Worm (Caenorhabditis elegans) whole organism, L1 larva: ENCODE measurements around the gene C49A9.5.

Source experiments
- Y116A8C.19 ChIP-seq: sonication (generic microtip); optimal IDR thresholded peaks from 2 replicates; lab custom pipeline; 2016; ENCODE audit warnings: missing compliant biosample characterization, missing genetic modification characterization, borderline replicate concordance
- aha-1 ChIP-seq: fragments of 150-350 bp; optimal IDR thresholded peaks from 2 replicates; lab custom pipeline; 2014; ENCODE audit warnings: missing biosample characterization, missing genetic modification characterization
- aly-2 ChIP-seq: fragments of 150-350 bp; optimal IDR thresholded peaks from 2 replicates; lab custom pipeline; 2014; ENCODE audit warnings: missing biosample characterization, missing genetic modification characterization
- ama-1 ChIP-seq: fragments of 150-350 bp; optimal IDR thresholded peaks from 2 replicates; lab custom pipeline; 2014
- ceh-90 ChIP-seq: sonication (generic microtip); optimal IDR thresholded peaks from 2 replicates; lab custom pipeline; 2016; ENCODE audit warnings: missing genetic modification characterization, missing compliant biosample characterization
- dsc-1 ChIP-seq: sonication (generic microtip); optimal IDR thresholded peaks from 2 replicates; lab custom pipeline; 2016; ENCODE audit warnings: mild to moderate bottlenecking, missing genetic modification characterization, missing compliant biosample characterization
- efl-1 ChIP-seq, 4 experiments: fragments of 150-350 bp; optimal IDR thresholded peaks in 3 of 4; peaks in 1 of 4; 1 replicate in 1 of 4; 2 replicates in 3 of 4; lab custom pipeline; 2014; ENCODE audit warnings: missing biosample characterization in 2 of 4, missing genetic modification characterization in 2 of 4, missing genetic modification reagents in 2 of 4
- efl-3 ChIP-seq: fragments of 200-800 bp; sonication (Bioruptor generic); optimal IDR thresholded peaks from 2 replicates; lab custom pipeline; 2018; ENCODE audit warnings: mild to moderate bottlenecking, missing genetic modification characterization, missing compliant biosample characterization
- egl-13 ChIP-seq: sonication (generic microtip); optimal IDR thresholded peaks from 2 replicates; lab custom pipeline; 2016; ENCODE audit warnings: missing genotype, missing genetic modification reagents, missing genetic modification characterization, missing compliant biosample characterization
- elt-2 ChIP-seq: sonication (generic microtip); optimal IDR thresholded peaks from 2 replicates; lab custom pipeline; 2016; ENCODE audit warnings: missing genetic modification characterization, mild to moderate bottlenecking, inconsistent platforms, missing compliant biosample characterization, missing genetic modification reagents
- elt-3 ChIP-seq, 6 experiments: fragments of 150-350 bp in 1 of 6; sonication (generic microtip); optimal IDR thresholded peaks; 2 replicates each; lab custom pipeline; 2017 to 2018; ENCODE audit warnings: missing biosample characterization in 6 of 6, missing genetic modification characterization in 6 of 6, inconsistent platforms in 1 of 6
- ets-5 ChIP-seq: fragments of 200-800 bp; sonication (Bioruptor generic); IDR thresholded peaks from 2 replicates; pipeline ENCODE4 v1.3.6; 2022; ENCODE audit warnings: missing genetic modification characterization, missing compliant biosample characterization
- fkh-10 ChIP-seq: sonication (generic microtip); optimal IDR thresholded peaks from 2 replicates; lab custom pipeline; 2017; ENCODE audit warnings: missing biosample characterization, missing genetic modification reagents, missing genetic modification characterization
- fkh-8 ChIP-seq: sonication (generic microtip); optimal IDR thresholded peaks from 2 replicates; lab custom pipeline; 2016; ENCODE audit warnings: mild to moderate bottlenecking, missing genetic modification characterization, missing compliant biosample characterization
- grh-1 ChIP-seq: fragments of 200-800 bp; sonication (Bioruptor generic); IDR thresholded peaks from 2 replicates; pipeline ENCODE4 v1.3.6; 2022; ENCODE audit warnings: missing genetic modification reagents, missing genetic modification characterization, missing compliant biosample characterization
- hlh-4 ChIP-seq: sonication (generic microtip); optimal IDR thresholded peaks from 2 replicates; lab custom pipeline; 2016; ENCODE audit warnings: mild to moderate bottlenecking, missing genetic modification characterization, missing compliant biosample characterization
- hpl-2 ChIP-seq: fragments of 150-350 bp; optimal IDR thresholded peaks from 2 replicates; lab custom pipeline; 2014; ENCODE audit warnings: missing biosample characterization, missing genetic modification reagents, missing genetic modification characterization
- isw-1 ChIP-seq: fragments of 200-800 bp; sonication (Bioruptor generic); IDR thresholded peaks from 2 replicates; pipeline ENCODE4 v1.3.6; 2022; ENCODE audit warnings: missing genetic modification characterization, missing compliant biosample characterization
- lin-14 ChIP-seq: fragments of 200-800 bp; sonication (Bioruptor generic); optimal IDR thresholded peaks from 2 replicates; lab custom pipeline; 2018; ENCODE audit warnings: mild to moderate bottlenecking, missing genetic modification characterization, moderate library complexity, missing compliant biosample characterization
- lin-15B ChIP-seq: fragments of 150-350 bp; sonication (generic microtip); optimal IDR thresholded peaks from 3 replicates; lab custom pipeline; 2014; ENCODE audit warnings: missing biosample characterization, missing genetic modification characterization
- mab-9 ChIP-seq: fragments of 200-800 bp; sonication (Bioruptor generic); IDR thresholded peaks from 2 replicates; pipeline ENCODE4 v1.3.6; 2022; ENCODE audit warnings: missing genetic modification reagents, missing genetic modification characterization, missing compliant biosample characterization
- mef-2 ChIP-seq: fragments of 150-350 bp; optimal IDR thresholded peaks from 2 replicates; lab custom pipeline; 2014; ENCODE audit warnings: missing biosample characterization, missing genetic modification characterization
- mep-1 ChIP-seq: fragments of 150-350 bp; optimal IDR thresholded peaks from 2 replicates; lab custom pipeline; 2014; ENCODE audit warnings: missing biosample characterization, missing genetic modification characterization
- nhr-12 ChIP-seq: sonication (generic microtip); optimal IDR thresholded peaks from 2 replicates; lab custom pipeline; 2017; ENCODE audit warnings: missing biosample characterization, missing genetic modification characterization
- nhr-20 ChIP-seq: sonication (generic microtip); optimal IDR thresholded peaks from 2 replicates; lab custom pipeline; 2016; ENCODE audit warnings: mild to moderate bottlenecking, missing genetic modification characterization, missing compliant biosample characterization
- nhr-71 ChIP-seq: sonication (generic microtip); optimal IDR thresholded peaks from 2 replicates; lab custom pipeline; 2016; ENCODE audit warnings: mild to moderate bottlenecking, missing genetic modification characterization, moderate library complexity, missing compliant biosample characterization
- nhr-77 ChIP-seq: fragments of 150-350 bp; optimal IDR thresholded peaks from 2 replicates; lab custom pipeline; 2014; ENCODE audit warnings: missing biosample characterization, missing genetic modification characterization
- nhr-84 ChIP-seq: sonication (generic microtip); optimal IDR thresholded peaks from 2 replicates; lab custom pipeline; 2017; ENCODE audit warnings: missing biosample characterization, missing genetic modification characterization
- nhr-85 ChIP-seq: sonication (generic microtip); peaks from one replicate; lab custom pipeline; 2016; ENCODE audit warnings: missing genetic modification characterization, inconsistent platforms, missing compliant biosample characterization
- nhr-90 ChIP-seq: sonication (generic microtip); optimal IDR thresholded peaks from 2 replicates; lab custom pipeline; 2016; ENCODE audit warnings: mild to moderate bottlenecking, missing genetic modification characterization, missing compliant biosample characterization; ENCODE audit not compliant: poor library complexity
- pag-3 ChIP-seq: sonication (generic microtip); optimal IDR thresholded peaks from 2 replicates; lab custom pipeline; 2017; ENCODE audit warnings: missing genetic modification characterization, mild to moderate bottlenecking, missing compliant biosample characterization, antibody characterized with exemption, borderline replicate concordance; ENCODE audit not compliant: insufficient read depth
- rnt-1 ChIP-seq: sonication (generic microtip); optimal IDR thresholded peaks from 2 replicates; lab custom pipeline; 2016; ENCODE audit warnings: mild to moderate bottlenecking, missing genetic modification characterization, moderate library complexity, missing compliant biosample characterization
- snpc-4 ChIP-seq: fragments of 150-350 bp; optimal IDR thresholded peaks from 2 replicates; lab custom pipeline; 2014; ENCODE audit warnings: missing biosample characterization, missing genetic modification characterization
- sptf-1 ChIP-seq: fragments of 150-350 bp; optimal IDR thresholded peaks from 2 replicates; lab custom pipeline; 2014; ENCODE audit warnings: missing biosample characterization, missing genetic modification characterization
- tbx-2 ChIP-seq: sonication (generic microtip); optimal IDR thresholded peaks from 2 replicates; lab custom pipeline; 2016; ENCODE audit warnings: missing genetic modification characterization, missing compliant biosample characterization
- unc-130 ChIP-seq: fragments of 150-350 bp; optimal IDR thresholded peaks from 2 replicates; lab custom pipeline; 2017; ENCODE audit warnings: missing biosample characterization, missing genetic modification characterization, inconsistent platforms
- unc-62 ChIP-seq: fragments of 150-350 bp; optimal IDR thresholded peaks from 2 replicates; lab custom pipeline; 2014; ENCODE audit warnings: missing biosample characterization, missing genetic modification reagents, missing genetic modification characterization
- unc-86 ChIP-seq: sonication (generic microtip); optimal IDR thresholded peaks from 2 replicates; lab custom pipeline; 2016; ENCODE audit warnings: missing genetic modification characterization, missing compliant biosample characterization
- zip-4 ChIP-seq: fragments of 200-800 bp; sonication (Bioruptor generic); optimal IDR thresholded peaks from 2 replicates; lab custom pipeline; 2018; ENCODE audit warnings: mild to moderate bottlenecking, missing genetic modification characterization, moderate library complexity, missing compliant biosample characterization
- ztf-11 ChIP-seq, 2 experiments: sonication (generic microtip); optimal IDR thresholded peaks; 2 replicates each; lab custom pipeline; 2016 to 2017; ENCODE audit warnings: missing genetic modification characterization in 2 of 2, missing biosample characterization in 1 of 2, missing compliant biosample characterization in 1 of 2

The C49A9.5 gene

DNA sequence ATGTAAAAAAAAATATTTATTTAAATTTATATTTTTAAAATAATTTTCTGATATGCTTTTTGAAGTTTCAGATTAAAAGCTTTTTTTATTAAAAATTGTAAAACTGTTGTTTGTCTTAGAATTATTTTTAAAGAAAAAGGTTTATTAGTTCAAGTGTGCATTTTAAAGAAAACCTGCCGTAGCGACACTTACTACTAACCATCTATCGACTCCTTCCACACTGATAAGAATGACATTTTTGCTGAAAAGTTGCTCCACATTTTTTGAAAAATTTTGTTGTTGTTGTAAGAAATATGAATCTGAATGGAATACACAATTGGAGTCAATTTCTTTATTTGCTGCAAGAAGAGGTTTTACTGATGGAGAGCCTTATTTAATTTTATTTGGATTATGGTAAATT, 14.5 kb downstream of the C49A9.5 start, which contains the start of gene C49A9.1:
Gene C49A9.1 (plus strand): TSS at position 217 of the 400 bp plus-strand sequence.
- TF ChIP-seq fkh-8 (tag; lab: Kevin White, UChicago) (no peak), nhr-90 (tag; lab: Kevin White, UChicago) (no peak)

DNA sequence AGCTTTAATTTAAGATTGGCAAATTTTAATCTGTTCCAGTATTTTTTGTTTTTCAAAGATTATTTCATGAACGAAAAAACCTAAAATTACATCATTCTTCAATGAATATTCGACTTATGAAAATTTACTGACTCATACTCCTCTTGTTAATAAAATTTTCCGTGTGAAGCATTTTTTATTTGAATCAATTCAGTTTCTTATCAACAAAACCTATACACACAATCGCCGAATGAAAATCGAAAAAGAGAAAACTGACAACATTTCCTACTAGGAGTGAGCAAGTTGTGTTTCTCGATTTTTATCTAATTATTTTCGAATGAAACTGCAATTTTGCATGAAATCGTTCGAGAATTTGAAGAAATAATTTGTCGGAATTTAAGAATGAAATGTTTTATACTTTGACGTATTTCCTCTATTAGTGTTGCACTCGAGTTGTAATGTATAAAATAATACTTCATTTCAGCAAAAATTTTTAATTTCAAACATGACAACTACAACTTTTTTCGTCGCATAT, 17.1 kb downstream of the C49A9.5 start, which contains the start of gene F58F9.4:
Gene F58F9.4 (plus strand): TSS at position 464 of the 514 bp plus-strand sequence.
- no peak for TF ChIP-seq ceh-90
- no peak for TF ChIP-seq egl-13 (tag; lab: Kevin White, UChicago)
- no peak for TF ChIP-seq nhr-90 (tag; lab: Kevin White, UChicago)
- no peak for TF ChIP-seq nhr-20 (tag; lab: Kevin White, UChicago)
- TF ChIP-seq mep-1, result no peak
- TF ChIP-seq lin-15B (tag; lab: Kevin White, UChicago), result no peak
- TF ChIP-seq pag-3 (tag; lab: Kevin White, UChicago), result no peak
- TF ChIP-seq fkh-10 (GFP tag; lab: Kevin White, UChicago), result no peak
- no peak for TF ChIP-seq Y116A8C.19 (tag; lab: Kevin White, UChicago)
- no peak for TF ChIP-seq aly-2
- TF ChIP-seq hlh-4 (tag; lab: Kevin White, UChicago), result no peak
- no peak for TF ChIP-seq rnt-1
- TF ChIP-seq grh-1, result no peak
- no peak for TF ChIP-seq dsc-1
- TF ChIP-seq unc-62 (GFP tag; lab: Kevin White, UChicago), result no peak

DNA sequence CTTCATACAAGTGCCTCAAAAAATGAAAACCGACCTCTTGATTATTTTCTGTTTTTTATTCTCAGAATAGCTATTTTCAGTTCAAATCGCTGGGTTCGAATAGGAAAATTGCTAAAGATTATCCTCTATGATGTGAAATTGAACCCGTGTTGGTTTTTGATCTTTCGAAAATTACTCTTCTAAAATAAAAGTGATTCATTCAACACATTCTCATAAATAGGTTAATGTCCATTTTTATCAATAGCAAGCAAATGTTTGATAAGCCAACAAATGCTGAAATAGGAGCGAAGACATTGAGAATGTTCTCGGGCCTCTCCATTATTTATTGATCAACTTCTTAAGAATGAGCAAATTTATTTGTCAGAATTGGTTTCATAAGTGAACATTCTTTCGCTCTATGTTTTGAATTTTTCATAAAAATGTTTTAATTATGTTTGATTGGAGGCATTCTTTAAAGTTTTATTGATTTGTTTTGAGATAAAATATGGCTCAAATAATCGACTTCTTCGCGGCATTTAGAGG, 19.4 kb downstream of the C49A9.5 start, which contains the start of gene F58F9.3:
Gene F58F9.3 (plus strand): TSS at position 472 of the 522 bp plus-strand sequence.
- TF ChIP-seq snpc-4 (tag; lab: Kevin White, UChicago), result no peak
- TF ChIP-seq elt-2 (tag; lab: Kevin White, UChicago), result peak; percentile 1

DNA sequence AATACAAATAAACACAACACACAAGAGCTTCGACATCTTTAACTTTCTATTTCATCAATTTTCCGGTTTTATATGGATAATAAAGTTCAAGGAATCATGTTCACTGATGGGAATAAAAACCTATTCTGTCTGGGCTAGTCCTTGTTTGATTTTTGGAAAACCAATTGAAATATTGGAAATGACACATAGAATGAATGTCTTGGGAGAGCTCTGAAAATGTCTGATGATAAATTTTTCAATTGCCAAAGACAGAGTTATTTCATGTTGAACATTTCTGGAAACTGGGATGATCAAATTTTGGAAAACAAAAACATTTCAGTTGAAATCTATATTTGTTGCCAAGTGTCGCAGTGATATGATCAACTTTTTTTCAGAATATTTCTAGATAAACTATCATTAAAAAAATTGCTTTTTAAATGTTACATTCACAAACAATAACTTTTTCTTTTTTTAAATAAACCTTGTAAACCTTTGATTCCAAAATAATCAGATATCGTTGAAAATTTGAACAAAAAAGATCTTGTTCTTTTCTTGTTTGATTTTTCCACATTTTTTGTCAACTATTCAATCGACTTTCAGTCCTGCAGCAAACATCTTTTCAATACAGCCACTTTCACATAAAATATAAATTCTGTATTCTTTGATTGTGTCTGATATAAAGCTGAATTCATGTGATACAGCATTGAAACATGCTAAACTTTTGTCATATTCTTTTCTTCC, 24.2 kb downstream of the C49A9.5 start, which contains the start of the genes F58F9.6 and F58F9.8:
Gene F58F9.6 (minus strand): TSS at position 101 of the 720 bp plus-strand sequence.
Gene F58F9.8 (plus strand): TSS at position 670 of the 720 bp plus-strand sequence.
- TF ChIP-seq lin-14 (GFP tag; lab: Kevin White, UChicago) (no peak), mab-9 (GFP tag; lab: Robert Waterston, UW) (no peak), isw-1 (GFP tag; lab: Robert Waterston, UW) (no peak), efl-3 (GFP tag; lab: Kevin White, UChicago) (no peak), nhr-85 (peak; percentile 22), unc-130 (tag; lab: Kevin White, UChicago) (no peak), efl-1 (optimal IDR thresholded peaks at IDR 0.05; lab: Kevin White, UChicago) (no peak), efl-1 (GFP tag; optimal IDR thresholded peaks at IDR 0.05 in 1 of 2; lab: Kevin White, UChicago) (peak in 1 of 2 experiments; percentile 83)

DNA sequence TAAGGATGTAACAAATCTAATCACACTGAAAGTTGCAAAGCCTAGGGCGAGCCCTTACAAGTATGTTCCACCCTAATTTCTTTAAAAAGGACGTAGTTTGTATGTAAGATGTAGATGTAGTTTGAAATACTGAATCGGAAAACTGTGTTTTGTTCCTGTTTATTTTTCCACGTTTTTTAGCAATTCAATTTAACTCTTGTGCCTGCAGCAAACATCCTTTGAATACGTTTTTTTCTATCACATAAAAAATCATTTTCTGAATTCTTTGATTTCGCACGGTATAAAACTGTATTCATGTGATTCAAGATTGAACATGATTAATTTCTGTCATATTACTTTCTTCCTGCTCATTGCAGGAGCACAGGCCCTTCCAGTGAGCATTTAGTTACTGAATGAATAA, 26.5 kb downstream of the C49A9.5 start, which contains the start of gene F58F9.9:
Gene F58F9.9 (plus strand): TSS at position 301 of the 400 bp plus-strand sequence.
- TF ChIP-seq nhr-77 (tag; lab: Kevin White, UChicago) (no peak), ets-5 (GFP tag; lab: Robert Waterston, UW) (no peak), ceh-90 (no peak)

DNA sequence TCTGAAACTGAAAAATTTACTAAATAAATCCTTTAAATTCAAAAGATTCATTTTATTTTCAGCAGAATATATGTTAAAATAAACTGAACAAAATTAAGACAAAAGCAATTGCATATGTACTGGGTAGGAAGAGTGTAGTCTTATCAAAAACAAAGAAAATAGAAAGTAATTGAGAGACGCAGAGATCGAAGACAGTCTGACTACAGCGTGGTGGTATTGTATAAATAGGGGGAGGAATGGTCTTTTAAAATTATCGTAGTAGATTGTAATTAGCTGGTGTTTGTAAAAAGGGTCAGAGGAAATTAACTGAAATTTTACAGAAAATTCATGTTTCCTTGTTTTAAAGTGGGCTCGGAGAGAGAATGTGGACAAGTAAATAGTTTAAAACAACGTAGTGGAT, 35.0 kb downstream of the C49A9.5 start, which contains the start of gene acox-3:
Gene acox-3 (minus strand): TSS at position 7 of the 400 bp plus-strand sequence.
- TF ChIP-seq nhr-84 (tag; lab: Kevin White, UChicago) (no peak), mab-9 (GFP tag; lab: Robert Waterston, UW) (no peak), tbx-2 (tag; lab: Kevin White, UChicago) (no peak), unc-62 (GFP tag; lab: Kevin White, UChicago) (no peak), nhr-12 (tag; lab: Kevin White, UChicago) (no peak), nhr-71 (tag; lab: Kevin White, UChicago) (peak; percentile 33), zip-4 (GFP tag; lab: Kevin White, UChicago) (no peak), ztf-11 (tag; optimal IDR thresholded peaks at IDR 0.05; lab: Kevin White, UChicago) (no peak), elt-3 (tag; optimal IDR thresholded peaks at IDR 0.05; lab: Kevin White, UChicago) (peak in 2 of 6 experiments; percentile 54 to 55), dsc-1 (no peak), hpl-2 (no peak), aha-1 (tag; lab: Kevin White, UChicago) (no peak), ama-1 (lab: Kevin White, UChicago) (no peak), lin-15B (tag; lab: Kevin White, UChicago) (no peak), unc-86 (tag; lab: Kevin White, UChicago) (no peak), sptf-1 (tag; lab: Kevin White, UChicago) (no peak), mef-2 (no peak)
